Fruit fly (Drosophila melanogaster) whole organism, embryonic: ENCODE results near the gene CG32295.

ENCODE experiments used
- Atf-2 ChIP-seq: fragments of 200-800 bp; sonication (Bioruptor generic); optimal IDR thresholded peaks from 2 replicates; lab custom pipeline; 2016; ENCODE audit warnings: missing biosample characterization, missing genetic modification characterization
- Atf6 ChIP-seq: fragments of 200-800 bp; sonication (Bioruptor generic); IDR thresholded peaks from 2 replicates; pipeline ENCODE4 v1.3.6; 2022; ENCODE audit warnings: missing biosample characterization, missing genetic modification characterization
- CG10267 ChIP-seq: fragments of 200-800 bp; sonication (Bioruptor generic); optimal IDR thresholded peaks from 2 replicates; lab custom pipeline; 2018; ENCODE audit warnings: missing biosample characterization, mild to moderate bottlenecking, missing genetic modification characterization, moderate library complexity
- CG10366 ChIP-seq: fragments of 200-800 bp; sonication (Bioruptor generic); IDR thresholded peaks from 2 replicates; pipeline ENCODE4 v1.3.6; 2022; ENCODE audit warnings: missing biosample characterization, missing genetic modification characterization
- CG11695 ChIP-seq: fragments of 200-800 bp; sonication (Bioruptor generic); IDR thresholded peaks from 3 replicates; pipeline ENCODE4 v1.3.6; 2022; ENCODE audit warnings: missing biosample characterization, missing genetic modification characterization
- CG12071 ChIP-seq: fragments of 200-800 bp; sonication (Bioruptor generic); optimal IDR thresholded peaks from 3 replicates; lab custom pipeline; 2018; ENCODE audit warnings: missing biosample characterization, mild to moderate bottlenecking, missing genetic modification characterization
- CG1233 ChIP-seq: fragments of 200-800 bp; sonication (Bioruptor generic); optimal IDR thresholded peaks from 4 replicates; lab custom pipeline; 2018; ENCODE audit warnings: missing biosample characterization, mild to moderate bottlenecking, missing genetic modification characterization
- CG1832 ChIP-seq: fragments of 200-800 bp; sonication (Bioruptor generic); optimal IDR thresholded peaks from 2 replicates; lab custom pipeline; 2017; ENCODE audit warnings: missing biosample characterization, mild to moderate bottlenecking, missing genetic modification characterization, inconsistent platforms
- CG34376 ChIP-seq: fragments of 200-800 bp; sonication (Bioruptor generic); optimal IDR thresholded peaks from 2 replicates; lab custom pipeline; 2018; ENCODE audit warnings: missing biosample characterization, mild to moderate bottlenecking, missing genetic modification characterization
- CG7786 ChIP-seq: fragments of 200-800 bp; sonication (Bioruptor generic); optimal IDR thresholded peaks from 2 replicates; lab custom pipeline; 2016; ENCODE audit warnings: missing biosample characterization, missing genetic modification characterization
- CG8281 ChIP-seq: fragments of 200-800 bp; sonication (Bioruptor generic); optimal IDR thresholded peaks from 2 replicates; lab custom pipeline; 2018; ENCODE audit warnings: missing biosample characterization, mild to moderate bottlenecking, missing genetic modification characterization, moderate library complexity
- Camta ChIP-seq: fragments of 200-800 bp; sonication (Bioruptor generic); optimal IDR thresholded peaks from 2 replicates; lab custom pipeline; 2016; ENCODE audit warnings: missing biosample characterization, missing genetic modification characterization
- Dll ChIP-seq: fragments of 200-800 bp; sonication (Bioruptor generic); IDR thresholded peaks from 4 replicates; pipeline ENCODE4 v1.3.6; 2022; ENCODE audit warnings: missing biosample characterization, missing genetic modification characterization; ENCODE audit not compliant: partially characterized antibody
- Elba2 ChIP-seq: fragments of 200-800 bp; sonication (Bioruptor generic); optimal IDR thresholded peaks from 3 replicates; lab custom pipeline; 2016; ENCODE audit warnings: missing biosample characterization, missing genetic modification characterization
- Ets65A ChIP-seq: fragments of 200-800 bp; sonication (Bioruptor generic); peaks from one replicate; lab custom pipeline; 2016; ENCODE audit warnings: missing biosample characterization, missing genetic modification characterization
- Fer2 ChIP-seq: fragments of 200-800 bp; sonication (Bioruptor generic); optimal IDR thresholded peaks from 2 replicates; lab custom pipeline; 2018; ENCODE audit warnings: missing biosample characterization, mild to moderate bottlenecking, missing genetic modification characterization, moderate library complexity
- HmgD ChIP-seq: fragments of 200-800 bp; sonication (Bioruptor generic); optimal IDR thresholded peaks from 3 replicates; lab custom pipeline; 2016; ENCODE audit warnings: missing biosample characterization, missing genetic modification characterization
- Lhr ChIP-seq: fragments of 200-800 bp; sonication (Bioruptor generic); optimal IDR thresholded peaks from 3 replicates; lab custom pipeline; 2017; ENCODE audit warnings: mild to moderate bottlenecking, missing biosample characterization, missing genetic modification reagents, missing genetic modification characterization
- Lim3 ChIP-seq: fragments of 200-800 bp; sonication (Bioruptor generic); IDR thresholded peaks from 2 replicates; pipeline ENCODE4 v1.3.6; 2022; ENCODE audit warnings: missing biosample characterization, missing genetic modification characterization
- Nf-YB ChIP-seq: fragments of 200-800 bp; sonication (Bioruptor generic); optimal IDR thresholded peaks from 3 replicates; lab custom pipeline; 2019; ENCODE audit warnings: missing biosample characterization, mild to moderate bottlenecking, missing genetic modification characterization, moderate library complexity
- Nf-YC ChIP-seq: fragments of 200-800 bp; optimal IDR thresholded peaks from 3 replicates; lab custom pipeline; 2019; ENCODE audit warnings: missing biosample characterization, mild to moderate bottlenecking, missing genetic modification characterization, moderate library complexity
- Sry-δ ChIP-seq: fragments of 200-800 bp; sonication (Bioruptor generic); optimal IDR thresholded peaks from 2 replicates; lab custom pipeline; 2016; ENCODE audit warnings: missing biosample characterization, missing genetic modification characterization
- Trl ChIP-seq, 3 experiments: fragments of >200 bp in 2 of 3; fragments of 200-800 bp in 1 of 3; sonication (Bioruptor generic) in 1 of 3; optimal IDR thresholded peaks; 2 replicates in 1 of 3; 3 replicates in 2 of 3; lab custom pipeline; 2016 to 2017; ENCODE audit warnings: missing biosample characterization in 1 of 3, missing genetic modification characterization in 1 of 3
- ara ChIP-seq: fragments of 200-800 bp; sonication (Bioruptor generic); IDR thresholded peaks from 2 replicates; pipeline ENCODE4 v1.3.6; 2022; ENCODE audit warnings: missing biosample characterization, missing genetic modification characterization
- dpn ChIP-seq, 2 experiments: fragments of 200-800 bp; sonication (Bioruptor generic); optimal IDR thresholded peaks; 3 replicates each; lab custom pipeline; 2016; ENCODE audit warnings: missing biosample characterization in 2 of 2, missing genetic modification characterization in 2 of 2
- ems ChIP-seq: fragments of 200-800 bp; sonication (Bioruptor generic); optimal IDR thresholded peaks from 3 replicates; lab custom pipeline; 2016; ENCODE audit warnings: missing biosample characterization, missing genetic modification characterization
- fd102C ChIP-seq: fragments of 200-800 bp; sonication (Bioruptor generic); optimal IDR thresholded peaks from 2 replicates; lab custom pipeline; 2018; ENCODE audit warnings: missing biosample characterization, mild to moderate bottlenecking, missing genetic modification characterization, moderate library complexity
- fru ChIP-seq: fragments of >200 bp; optimal IDR thresholded peaks from 2 replicates; lab custom pipeline; 2017
- gcm2 ChIP-seq: fragments of 200-800 bp; sonication (Bioruptor generic); optimal IDR thresholded peaks from 2 replicates; lab custom pipeline; 2016; ENCODE audit warnings: missing biosample characterization, missing genetic modification characterization
- gem ChIP-seq: fragments of 200-800 bp; sonication (Bioruptor generic); optimal IDR thresholded peaks from 2 replicates; lab custom pipeline; 2019; ENCODE audit warnings: missing biosample characterization, mild to moderate bottlenecking, missing genetic modification characterization, moderate library complexity
- hth ChIP-seq: fragments of >200 bp; optimal IDR thresholded peaks from 2 replicates; lab custom pipeline; 2017; ENCODE audit warnings: inconsistent platforms
- mld ChIP-seq: fragments of 200-800 bp; sonication (Bioruptor generic); IDR thresholded peaks from 3 replicates; pipeline ENCODE4 v1.3.6; 2022; ENCODE audit warnings: missing biosample characterization, missing genetic modification characterization; ENCODE audit not compliant: partially characterized antibody
- nau ChIP-seq: fragments of 200-800 bp; sonication (Bioruptor generic); optimal IDR thresholded peaks from 3 replicates; lab custom pipeline; 2017; ENCODE audit warnings: missing biosample characterization, mild to moderate bottlenecking, missing genetic modification characterization, missing genetic modification reagents
- nmo ChIP-seq: fragments of 200-800 bp; sonication (Bioruptor generic); optimal IDR thresholded peaks from 2 replicates; lab custom pipeline; 2018; ENCODE audit warnings: missing biosample characterization, mild to moderate bottlenecking, missing genetic modification characterization, moderate library complexity
- otp ChIP-seq: fragments of 200-800 bp; sonication (Bioruptor generic); IDR thresholded peaks from 3 replicates; pipeline ENCODE4, ENCODE4 v1.3.6; 2022; ENCODE audit warnings: missing biosample characterization, missing genetic modification characterization
- p53 ChIP-seq: fragments of 200-800 bp; sonication (Bioruptor generic); optimal IDR thresholded peaks from 2 replicates; lab custom pipeline; 2016; ENCODE audit warnings: missing biosample characterization, missing genetic modification characterization
- pnt ChIP-seq: fragments of 200-800 bp; sonication (Bioruptor generic); optimal IDR thresholded peaks from 3 replicates; lab custom pipeline; 2016; ENCODE audit warnings: missing biosample characterization, missing genetic modification characterization
- prd ChIP-seq, 3 experiments: fragments of >200 bp in 2 of 3; fragments of 200-800 bp in 1 of 3; sonication (Bioruptor generic) in 1 of 3; optimal IDR thresholded peaks in 2 of 3; IDR thresholded peaks in 1 of 3; 2 replicates in 2 of 3; 3 replicates in 1 of 3; pipeline versions ENCODE4 v1.3.6 to Lab custom; 2017 to 2022; ENCODE audit warnings: missing biosample characterization in 1 of 3, missing genetic modification characterization in 1 of 3
- psq ChIP-seq: fragments of 200-800 bp; sonication (Bioruptor generic); optimal IDR thresholded peaks from 2 replicates; lab custom pipeline; 2017; ENCODE audit warnings: missing biosample characterization, missing genetic modification characterization
- repo ChIP-seq: fragments of 200-800 bp; sonication (Bioruptor generic); optimal IDR thresholded peaks from 2 replicates; lab custom pipeline; 2016; ENCODE audit warnings: missing biosample characterization, missing genetic modification characterization
- sd ChIP-seq: fragments of 200-800 bp; sonication (Bioruptor generic); optimal IDR thresholded peaks from 3 replicates; lab custom pipeline; 2018; ENCODE audit warnings: missing biosample characterization, mild to moderate bottlenecking, missing genetic modification characterization, moderate library complexity
- sisA ChIP-seq: fragments of 200-800 bp; sonication (Bioruptor generic); IDR thresholded peaks from 2 replicates; pipeline ENCODE4 v1.3.6; 2022; ENCODE audit warnings: missing biosample characterization, missing genetic modification characterization
- slp2 ChIP-seq: fragments of 200-800 bp; sonication (Bioruptor generic); optimal IDR thresholded peaks from 2 replicates; lab custom pipeline; 2016; ENCODE audit warnings: missing biosample characterization, missing genetic modification characterization
- sqz ChIP-seq: fragments of 200-800 bp; sonication (Bioruptor generic); optimal IDR thresholded peaks from 3 replicates; lab custom pipeline; 2018; ENCODE audit warnings: missing biosample characterization, mild to moderate bottlenecking, missing genetic modification characterization
- sr ChIP-seq: fragments of 200-800 bp; sonication (Bioruptor generic); IDR thresholded peaks from 3 replicates; pipeline ENCODE4 v1.3.6; 2022; ENCODE audit warnings: missing biosample characterization, missing genetic modification characterization
- ttk ChIP-seq: fragments of 200-800 bp; sonication (Bioruptor generic); IDR thresholded peaks from 2 replicates; pipeline ENCODE4 v2.1.2; 2022; ENCODE audit warnings: missing biosample characterization, missing genetic modification characterization
- vvl ChIP-seq: fragments of 200-800 bp; sonication (Bioruptor generic); IDR thresholded peaks from 2 replicates; pipeline ENCODE4 v1.3.6; 2022; ENCODE audit warnings: missing biosample characterization, missing genetic modification characterization

CG32295 gene

dm6 chr3L:2532377-2532776, 5.6 kb upstream of the CG32295 start (continued):
- TF ChIP-seq gem (tag; lab: Kevin White, UChicago) = peak; percentile 56
- TF ChIP-seq Lim3 (GFP tag; lab: Robert Waterston, UW) = 0 out of 2 replicates have a peak, but pooled peaks have one; percentile 27
- TF ChIP-seq vvl = peak; percentile 82
- TF ChIP-seq, all 482 proteins: peak for 139

dm6 chr3L:2531386-2532176, 4.8 kb upstream of the CG32295 start:
- TF ChIP-seq sr (GFP tag; lab: Robert Waterston, UW) (peak; percentile 81), sqz (GFP tag; lab: Kevin White, UChicago) (peak; percentile 66), CG7786 (GFP tag; lab: Kevin White, UChicago) (peak; percentile 37), nau (GFP tag; lab: Kevin White, UChicago) (peak; percentile 56), sisA (peak; percentile 86), Dll (GFP tag; lab: Robert Waterston, UW) (no peak), Nf-YB (GFP tag; lab: Kevin White, UChicago) (peak; percentile 72), Atf-2 (peak; percentile 34), Camta (no peak), Atf6 (GFP tag; lab: Robert Waterston, UW) (peak; percentile 64), pnt (GFP tag; lab: Kevin White, UChicago) (peak; percentile 44), prd (optimal IDR thresholded peaks at IDR 0.05; lab: Kevin White, UChicago) (no peak), prd (GFP tag; IDR thresholded peaks at IDR 0.05; lab: Robert Waterston, UW) (peak; percentile 78), dpn (GFP tag; optimal IDR thresholded peaks at IDR 0.05; lab: Kevin White, UChicago) (peak; percentile 63 to 69), fru (lab: Kevin White, UChicago) (no peak), Nf-YC (peak; percentile 45), CG11695 (GFP tag; lab: Robert Waterston, UW) (peak; percentile 62), CG8281 (tag; lab: Kevin White, UChicago) (peak; percentile 95), nmo (GFP tag; lab: Kevin White, UChicago) (peak; percentile 69), CG10366 (peak; percentile 73), mld (GFP tag; lab: Robert Waterston, UW) (no peak), gcm2 (GFP tag; lab: Kevin White, UChicago) (peak; percentile 75), fd102C (no peak), CG1832 (GFP tag; lab: Kevin White, UChicago) (no peak), p53 (GFP tag; lab: Kevin White, UChicago) (peak; percentile 35), CG10267 (tag; lab: Kevin White, UChicago) (peak; percentile 71), ttk (GFP tag; lab: Robert Waterston, UW) (peak; percentile 77), sd (tag; lab: Kevin White, UChicago) (no peak), HmgD (GFP tag; lab: Kevin White, UChicago) (peak; percentile 88), ems (peak; percentile 72), ara (peak; percentile 79), repo (GFP tag; lab: Kevin White, UChicago) (peak; percentile 23), CG12071 (GFP tag; lab: Kevin White, UChicago) (peak; percentile 80), slp2 (GFP tag; lab: Kevin White, UChicago) (no peak), CG1233 (GFP tag; lab: Kevin White, UChicago) (peak; percentile 80), Fer2 (tag; lab: Kevin White, UChicago) (no peak), psq (GFP tag; lab: Kevin White, UChicago) (peak; percentile 58), Sry-δ (GFP tag; lab: Kevin White, UChicago) (peak; percentile 35), hth (lab: Kevin White, UChicago) (no peak), Trl (optimal IDR thresholded peaks at IDR 0.05; lab: Kevin White, UChicago) (no peak), Trl (GFP tag; optimal IDR thresholded peaks at IDR 0.05; lab: Kevin White, UChicago) (peak; percentile 43), Elba2 (peak; percentile 13), CG34376 (GFP tag; lab: Kevin White, UChicago) (peak; percentile 13), Ets65A (GFP tag; lab: Kevin White, UChicago) (peak; percentile 98), otp (GFP tag; lab: Robert Waterston, UW) (peak; percentile 82; the same call in 2 of the 3 replicates), Lhr (GFP tag; lab: Kevin White, UChicago) (peak; percentile 81)
